Worm (Caenorhabditis elegans): ENCODE results near the gene str-103.

str-103 gene

ce11 chrV:16121451-16121850 is 3.0 kb upstream of the str-103 start:
- TF ChIP-seq ceh-13 (GFP tag; optimal IDR thresholded peaks at IDR 0.05) (no peak), hmbx-1 (tag; optimal IDR thresholded peaks at IDR 0.05) (no peak), tbx-11 (GFP tag; IDR thresholded peaks at IDR 0.05) (no peak), ama-1 (optimal IDR thresholded peaks at IDR 0.05) (no peak), ceh-36 (tag; optimal IDR thresholded peaks at IDR 0.05) (no peak), scrt-1 (GFP tag; IDR thresholded peaks at IDR 0.05) (no peak), flt-1 (GFP tag; IDR thresholded peaks at IDR 0.05) (no peak), F13C5.2 (tag; optimal IDR thresholded peaks at IDR 0.05) (no peak), ets-7 (tag; optimal IDR thresholded peaks at IDR 0.05) (no peak), tbx-37 (GFP tag; conservative IDR thresholded peaks at IDR 0.05) (no peak), tra-4 (tag; optimal IDR thresholded peaks at IDR 0.05) (no peak), sea-1 (GFP tag; conservative IDR thresholded peaks at IDR 0.05) (no peak), aly-1 (tag; optimal IDR thresholded peaks at IDR 0.05) (no peak), B0310.2 (tag; optimal IDR thresholded peaks at IDR 0.05) (no peak), pes-1 (GFP tag; IDR thresholded peaks at IDR 0.05) (no peak), hmg-4 (GFP tag; optimal IDR thresholded peaks at IDR 0.05) (no peak), hnd-1 (tag; optimal IDR thresholded peaks at IDR 0.05) (no peak)

ce11 chrV:16120922-16121321 is 2.4 kb upstream of the str-103 start, which contains the start of gene skr-3:
Gene skr-3, plus strand, starts transcription at chrV:16121084.
- TF ChIP-seq F13C5.2 (tag; optimal IDR thresholded peaks at IDR 0.05) (no peak), pes-1 (GFP tag; IDR thresholded peaks at IDR 0.05) (no peak), sea-1 (GFP tag; conservative IDR thresholded peaks at IDR 0.05) (no peak), aly-1 (tag; optimal IDR thresholded peaks at IDR 0.05) (no peak), hmbx-1 (tag; optimal IDR thresholded peaks at IDR 0.05) (no peak), ceh-13 (GFP tag; optimal IDR thresholded peaks at IDR 0.05) (no peak), flt-1 (GFP tag; IDR thresholded peaks at IDR 0.05) (no peak), tbx-37 (GFP tag; conservative IDR thresholded peaks at IDR 0.05) (no peak), hmg-4 (GFP tag; optimal IDR thresholded peaks at IDR 0.05) (no peak), B0310.2 (tag; optimal IDR thresholded peaks at IDR 0.05) (no peak), hnd-1 (tag; optimal IDR thresholded peaks at IDR 0.05) (no peak), tra-4 (tag; optimal IDR thresholded peaks at IDR 0.05) (no peak), ets-7 (tag; optimal IDR thresholded peaks at IDR 0.05) (no peak)

- TF ChIP-seq hmg-4 (GFP tag; optimal IDR thresholded peaks at IDR 0.05) (no peak), hnd-1 (tag; optimal IDR thresholded peaks at IDR 0.05) (no peak), tbx-37 (GFP tag; conservative IDR thresholded peaks at IDR 0.05) (no peak), scrt-1 (GFP tag; IDR thresholded peaks at IDR 0.05) (no peak), hmbx-1 (tag; optimal IDR thresholded peaks at IDR 0.05) (no peak), ets-7 (tag; optimal IDR thresholded peaks at IDR 0.05) (no peak), tra-4 (tag; optimal IDR thresholded peaks at IDR 0.05) (no peak), sea-1 (GFP tag; conservative IDR thresholded peaks at IDR 0.05) (no peak), F13C5.2 (tag; optimal IDR thresholded peaks at IDR 0.05) (no peak), ceh-36 (tag; optimal IDR thresholded peaks at IDR 0.05) (no peak), tbx-11 (GFP tag; IDR thresholded peaks at IDR 0.05) (no peak), B0310.2 (tag; optimal IDR thresholded peaks at IDR 0.05) (no peak), pes-1 (GFP tag; IDR thresholded peaks at IDR 0.05) (no peak), aly-1 (tag; optimal IDR thresholded peaks at IDR 0.05) (no peak), ceh-13 (GFP tag; optimal IDR thresholded peaks at IDR 0.05) (no peak), flt-1 (GFP tag; IDR thresholded peaks at IDR 0.05) (no peak), ama-1 (optimal IDR thresholded peaks at IDR 0.05) (no peak)
Observed at ce11 chrV:16120499-16120898, 2.0 kb upstream of the str-103 start.

- TF ChIP-seq hmbx-1 (tag; optimal IDR thresholded peaks at IDR 0.05): no peak
- no peak for TF ChIP-seq B0310.2 (tag; optimal IDR thresholded peaks at IDR 0.05)
- TF ChIP-seq scrt-1 (GFP tag; IDR thresholded peaks at IDR 0.05): no peak
- no peak for TF ChIP-seq ets-7 (tag; optimal IDR thresholded peaks at IDR 0.05)
- TF ChIP-seq hnd-1 (tag; optimal IDR thresholded peaks at IDR 0.05): no peak
- TF ChIP-seq aly-1 (tag; optimal IDR thresholded peaks at IDR 0.05): no peak
- no peak for TF ChIP-seq tbx-37 (GFP tag; conservative IDR thresholded peaks at IDR 0.05)
- no peak for TF ChIP-seq ceh-13 (GFP tag; optimal IDR thresholded peaks at IDR 0.05)
- TF ChIP-seq hmg-4 (GFP tag; optimal IDR thresholded peaks at IDR 0.05): no peak
- TF ChIP-seq ama-1 (optimal IDR thresholded peaks at IDR 0.05): no peak
- no peak for TF ChIP-seq ceh-36 (tag; optimal IDR thresholded peaks at IDR 0.05)
- no peak for TF ChIP-seq tra-4 (tag; optimal IDR thresholded peaks at IDR 0.05)
- TF ChIP-seq tbx-11 (GFP tag; IDR thresholded peaks at IDR 0.05): no peak
- TF ChIP-seq flt-1 (GFP tag; IDR thresholded peaks at IDR 0.05): no peak
Observed at ce11 chrV:16115381-16115780, 3.1 kb downstream of the str-103 start, which contains the start of gene str-25. Gene str-25, plus strand, starts transcription at chrV:16115681.

ce11 chrV:16114237-16114636 is 4.3 kb downstream of the str-103 start, which contains the start of gene srxa-16:
Gene srxa-16, minus strand, starts transcription at chrV:16114337.
- TF ChIP-seq flt-1 (GFP tag; IDR thresholded peaks at IDR 0.05) (no peak), aly-1 (tag; optimal IDR thresholded peaks at IDR 0.05) (no peak), hnd-1 (tag; optimal IDR thresholded peaks at IDR 0.05) (no peak), pes-1 (GFP tag; IDR thresholded peaks at IDR 0.05) (no peak), sea-1 (GFP tag; conservative IDR thresholded peaks at IDR 0.05) (no peak), F13C5.2 (tag; optimal IDR thresholded peaks at IDR 0.05) (no peak), tra-4 (tag; optimal IDR thresholded peaks at IDR 0.05) (no peak), hmg-4 (GFP tag; optimal IDR thresholded peaks at IDR 0.05) (no peak), hmbx-1 (tag; optimal IDR thresholded peaks at IDR 0.05) (no peak), tbx-11 (GFP tag; IDR thresholded peaks at IDR 0.05) (no peak), ama-1 (optimal IDR thresholded peaks at IDR 0.05) (no peak), B0310.2 (tag; optimal IDR thresholded peaks at IDR 0.05) (no peak), ceh-36 (tag; optimal IDR thresholded peaks at IDR 0.05) (no peak), scrt-1 (GFP tag; IDR thresholded peaks at IDR 0.05) (no peak), ets-7 (tag; optimal IDR thresholded peaks at IDR 0.05) (no peak), tbx-37 (GFP tag; conservative IDR thresholded peaks at IDR 0.05) (no peak), ceh-13 (GFP tag; optimal IDR thresholded peaks at IDR 0.05) (no peak)

- TF ChIP-seq ets-7 (tag; optimal IDR thresholded peaks at IDR 0.05) (no peak), pes-1 (GFP tag; IDR thresholded peaks at IDR 0.05) (no peak), flt-1 (GFP tag; IDR thresholded peaks at IDR 0.05) (no peak), F13C5.2 (tag; optimal IDR thresholded peaks at IDR 0.05) (no peak), B0310.2 (tag; optimal IDR thresholded peaks at IDR 0.05) (no peak), hmbx-1 (tag; optimal IDR thresholded peaks at IDR 0.05) (no peak), tbx-11 (GFP tag; IDR thresholded peaks at IDR 0.05) (no peak), tbx-37 (GFP tag; conservative IDR thresholded peaks at IDR 0.05) (no peak), tra-4 (tag; optimal IDR thresholded peaks at IDR 0.05) (no peak), hnd-1 (tag; optimal IDR thresholded peaks at IDR 0.05) (no peak), ama-1 (optimal IDR thresholded peaks at IDR 0.05) (no peak), scrt-1 (GFP tag; IDR thresholded peaks at IDR 0.05) (no peak), ceh-36 (tag; optimal IDR thresholded peaks at IDR 0.05) (no peak), aly-1 (tag; optimal IDR thresholded peaks at IDR 0.05) (no peak), sea-1 (GFP tag; conservative IDR thresholded peaks at IDR 0.05) (no peak), ceh-13 (GFP tag; optimal IDR thresholded peaks at IDR 0.05) (no peak), hmg-4 (GFP tag; optimal IDR thresholded peaks at IDR 0.05) (no peak)
Observed at ce11 chrV:16103594-16103993, 14.9 kb downstream of the str-103 start, which contains the start of gene argk-1. Gene argk-1, plus strand, starts transcription at chrV:16103894.
